Fruit fly (Drosophila melanogaster): ENCODE data around the gene bero.

DNA sequence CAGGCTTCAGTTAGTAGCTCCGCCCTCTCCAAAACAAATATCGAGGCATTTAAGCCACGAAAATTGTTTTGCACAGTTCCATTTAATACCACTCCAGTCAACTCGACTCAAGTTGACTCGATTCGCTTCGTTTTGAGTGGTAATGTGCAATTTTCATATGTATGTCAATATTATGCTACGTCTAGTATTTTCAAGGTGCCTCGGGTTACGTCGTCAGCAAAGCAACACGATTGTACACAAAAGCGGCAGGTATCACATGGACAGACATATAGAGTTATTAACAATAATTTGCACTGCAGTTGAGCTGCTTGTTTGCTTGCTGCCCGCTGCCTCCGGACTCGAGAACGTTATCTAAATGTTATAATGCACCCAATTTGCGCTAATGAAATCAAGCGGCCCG, 46.5 kb downstream of the bero start:
- TF ChIP-seq insv (optimal IDR thresholded peaks at IDR 0.05) (no peak), ttk (optimal IDR thresholded peaks at IDR 0.05) (no peak), h (optimal IDR thresholded peaks at IDR 0.05) (no peak), psq (optimal IDR thresholded peaks at IDR 0.05) (no peak), Myc (optimal IDR thresholded peaks at IDR 0.05) (no peak)

All from Kc167 (cell line).